Worm (Caenorhabditis elegans) whole organism, midembryonic: ENCODE results near the gene F54C4.4.

Experiments
- T22C8.4 ChIP-seq: fragments of 200-800 bp; sonication (Bioruptor generic); IDR thresholded peaks from 2 replicates; pipeline ENCODE4 v1.3.6; 2022; ENCODE audit warnings: missing genetic modification characterization, missing compliant biosample characterization
- cog-1 ChIP-seq: sonication (generic microtip); optimal IDR thresholded peaks from 2 replicates; lab custom pipeline; 2016; ENCODE audit warnings: missing genetic modification characterization, missing compliant biosample characterization
- flt-1 ChIP-seq: fragments of 200-800 bp; sonication (Bioruptor generic); IDR thresholded peaks from 2 replicates; pipeline ENCODE4 v1.3.6; 2022; ENCODE audit warnings: missing genetic modification characterization, missing compliant biosample characterization
- klf-2 ChIP-seq: fragments of 200-800 bp; sonication (Bioruptor generic); conservative IDR thresholded peaks from 2 replicates; pipeline ENCODE4 v1.3.6; 2022; ENCODE audit warnings: missing genetic modification reagents, missing genetic modification characterization, missing compliant biosample characterization
- med-1 ChIP-seq: sonication (generic microtip); optimal IDR thresholded peaks from 2 replicates; lab custom pipeline; 2017; ENCODE audit warnings: missing genetic modification characterization, mild to moderate bottlenecking, missing compliant biosample characterization, antibody characterized with exemption, missing genetic modification reagents; ENCODE audit not compliant: insufficient read depth
- ref-1 ChIP-seq: fragments of 200-800 bp; sonication (Bioruptor generic); conservative IDR thresholded peaks from 2 replicates; pipeline ENCODE4 v1.3.6; 2022; ENCODE audit warnings: missing genetic modification reagents, missing genetic modification characterization, missing compliant biosample characterization
- tab-1 ChIP-seq: fragments of 200-800 bp; sonication (Bioruptor generic); IDR thresholded peaks from 2 replicates; pipeline ENCODE4 v1.3.6; 2022; ENCODE audit warnings: missing genetic modification characterization, missing compliant biosample characterization
- ztf-23 ChIP-seq: fragments of 200-800 bp; sonication (Bioruptor generic); IDR thresholded peaks from 2 replicates; pipeline ENCODE4 v1.3.6; 2022; ENCODE audit warnings: missing genetic modification reagents, missing genetic modification characterization, missing compliant biosample characterization
- ztf-29 ChIP-seq: fragments of 200-800 bp; sonication (Bioruptor generic); IDR thresholded peaks from 2 replicates; pipeline ENCODE4 v1.3.6; 2022; ENCODE audit warnings: missing genetic modification reagents, missing genetic modification characterization, missing compliant biosample characterization

The F54C4.4 gene

DNA sequence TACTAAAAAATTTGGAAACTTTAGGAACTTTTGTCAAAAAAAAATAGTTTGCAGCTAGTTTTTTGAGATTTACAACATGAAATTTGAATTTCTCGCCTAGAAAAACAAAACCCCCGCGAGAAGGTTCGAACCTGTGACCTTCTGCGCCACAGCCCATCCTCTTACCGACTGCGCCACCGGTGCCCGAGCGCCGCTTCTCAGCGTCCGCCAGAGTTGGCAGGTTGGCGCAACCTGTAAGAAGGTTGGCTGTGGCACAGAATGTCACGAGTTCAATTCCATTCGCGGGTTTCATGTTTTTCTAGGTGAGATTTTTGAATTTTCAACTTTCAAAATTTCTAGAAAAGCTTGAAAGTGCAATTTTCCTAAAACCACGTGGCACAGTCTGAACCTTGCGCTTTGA lies 36.8 kb downstream of the F54C4.4 start:
- no peak for TF ChIP-seq ztf-29 (GFP tag; lab: Robert Waterston, UW)
- no peak for TF ChIP-seq tab-1 (GFP tag; lab: Robert Waterston, UW)
- no peak for TF ChIP-seq ref-1 (GFP tag; lab: Robert Waterston, UW)
- TF ChIP-seq flt-1 (GFP tag; lab: Robert Waterston, UW) = no peak
- TF ChIP-seq klf-2 (GFP tag; lab: Robert Waterston, UW) = no peak
- no peak for TF ChIP-seq ztf-23 (GFP tag; lab: Robert Waterston, UW)

DNA sequence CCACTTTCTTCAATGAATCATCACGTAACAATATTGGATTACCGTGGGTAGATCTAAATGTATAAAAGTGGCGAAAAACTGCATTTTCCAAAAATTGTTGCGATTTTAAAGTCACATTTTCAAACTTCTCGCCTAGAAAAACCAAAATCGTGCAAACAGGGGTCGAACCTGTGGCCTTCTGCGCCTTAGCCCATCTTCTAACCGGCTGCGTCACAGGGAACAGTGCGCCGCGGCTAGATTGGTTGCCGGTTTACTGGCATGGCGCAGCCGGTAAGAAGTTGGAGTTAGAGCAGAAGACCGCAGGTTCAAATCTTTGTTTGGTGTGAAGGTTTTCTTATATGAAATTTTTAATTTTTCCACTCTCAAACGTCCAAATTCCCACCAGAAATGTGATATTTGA lies 38.1 kb downstream of the F54C4.4 start:
- TF ChIP-seq ref-1 (GFP tag; lab: Robert Waterston, UW) (no peak), flt-1 (GFP tag; lab: Robert Waterston, UW) (no peak), klf-2 (GFP tag; lab: Robert Waterston, UW) (0 out of 2 replicates have a peak, but pooled peaks have one; percentile 39), ztf-29 (GFP tag; lab: Robert Waterston, UW) (no peak)

DNA sequence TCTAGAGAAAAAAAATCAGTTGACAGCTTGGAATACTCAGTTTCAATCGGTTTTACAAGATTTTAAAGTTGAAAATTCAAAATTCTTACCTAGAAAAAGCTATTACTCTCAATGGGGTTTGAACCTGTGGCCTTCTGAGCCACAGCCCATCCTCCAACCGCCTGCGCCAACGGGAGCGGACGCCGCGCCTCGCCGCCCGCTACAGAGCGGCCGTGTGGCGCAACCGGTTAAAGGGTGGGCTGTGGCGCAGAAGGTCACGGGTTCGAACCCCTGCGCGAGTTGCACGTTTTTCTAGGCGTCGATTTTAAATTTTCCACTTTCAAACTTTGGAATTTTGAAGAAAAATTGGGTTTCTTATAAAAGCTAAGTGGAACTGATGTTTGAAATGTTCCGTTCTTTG lies 38.9 kb downstream of the F54C4.4 start:
- TF ChIP-seq T22C8.4 (GFP tag; lab: Robert Waterston, UW) = no peak
- no peak for TF ChIP-seq ref-1 (GFP tag; lab: Robert Waterston, UW)
- TF ChIP-seq flt-1 (GFP tag; lab: Robert Waterston, UW) = 0 out of 2 replicates have a peak, but pooled peaks have one; percentile 9

DNA sequence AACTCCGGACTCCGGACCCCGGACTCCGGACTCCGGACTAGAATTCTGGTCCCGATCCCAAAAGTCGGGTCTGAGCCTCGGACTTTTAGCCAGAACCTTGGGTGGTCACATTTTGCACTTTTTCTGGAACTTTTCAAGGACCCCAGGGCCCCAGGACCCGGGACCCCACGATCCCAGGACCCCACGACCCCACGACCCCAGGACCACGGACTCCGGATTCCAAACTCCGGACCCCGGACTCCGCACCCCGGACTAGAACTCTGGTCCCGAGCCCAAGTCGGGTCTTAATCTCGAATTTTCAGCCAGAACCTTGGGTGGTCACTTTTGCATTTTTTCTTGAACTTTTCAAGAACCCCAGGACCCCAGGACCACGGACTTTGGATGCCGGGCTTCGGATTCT lies 44.5 kb downstream of the F54C4.4 start:
- TF ChIP-seq ref-1 (GFP tag; lab: Robert Waterston, UW) (no peak), klf-2 (GFP tag; lab: Robert Waterston, UW) (no peak)

DNA sequence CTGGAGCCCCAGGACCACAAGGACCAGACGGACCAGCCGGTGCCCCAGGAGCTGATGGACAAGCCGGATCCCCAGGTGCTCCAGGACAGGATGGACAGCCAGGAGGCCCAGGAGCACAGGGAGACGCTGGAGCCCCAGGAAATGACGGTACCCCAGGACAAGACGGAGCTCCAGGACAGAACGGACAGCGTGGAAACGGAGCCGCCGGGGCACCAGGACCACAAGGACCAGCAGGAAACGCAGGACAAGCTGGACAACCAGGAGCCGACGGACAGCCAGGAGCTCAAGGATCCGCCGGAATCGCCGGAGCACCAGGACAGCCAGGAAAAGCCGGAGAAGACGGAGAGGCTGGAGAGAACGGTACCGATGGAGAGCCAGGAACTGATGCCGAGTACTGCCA lies 45.7 kb downstream of the F54C4.4 start:
- TF ChIP-seq med-1 (GFP tag; lab: Kevin White, UChicago) (no peak), flt-1 (GFP tag; lab: Robert Waterston, UW) (no peak)

DNA sequence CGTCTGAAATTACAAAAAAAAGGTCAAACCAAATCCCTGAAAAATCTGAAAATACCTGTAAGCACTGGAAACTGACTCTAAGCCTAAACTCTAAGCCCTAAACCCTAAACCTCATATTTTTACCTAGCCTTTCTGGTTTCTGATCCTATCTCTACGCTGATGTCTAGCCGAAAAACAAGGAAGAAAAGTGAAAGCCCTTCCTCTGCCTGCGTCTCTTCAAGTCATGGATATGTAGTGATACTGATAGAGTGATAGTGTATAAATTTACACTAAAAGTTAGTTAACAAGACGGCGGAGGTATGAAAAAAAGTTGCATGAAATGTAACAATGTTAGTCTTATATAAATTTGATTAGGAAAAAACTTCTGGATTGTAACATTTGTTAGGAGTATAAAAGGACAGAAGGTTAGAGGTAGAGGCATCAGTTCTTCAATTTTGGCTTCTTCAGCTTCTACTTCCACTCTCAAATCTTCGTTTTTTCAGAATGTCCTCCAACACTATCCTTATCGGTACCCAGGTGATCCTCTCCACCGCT lies 46.5 kb downstream of the F54C4.4 start, which contains the start of gene col-88:
TSS of gene col-88 (plus strand) at position 484 of the 534 bp plus-strand sequence.
- TF ChIP-seq tab-1 (GFP tag; lab: Robert Waterston, UW) (no peak), cog-1 (no peak), T22C8.4 (GFP tag; lab: Robert Waterston, UW) (no peak), ztf-23 (GFP tag; lab: Robert Waterston, UW) (no peak), klf-2 (GFP tag; lab: Robert Waterston, UW) (no peak), med-1 (GFP tag; lab: Kevin White, UChicago) (no peak), flt-1 (GFP tag; lab: Robert Waterston, UW) (no peak)

DNA sequence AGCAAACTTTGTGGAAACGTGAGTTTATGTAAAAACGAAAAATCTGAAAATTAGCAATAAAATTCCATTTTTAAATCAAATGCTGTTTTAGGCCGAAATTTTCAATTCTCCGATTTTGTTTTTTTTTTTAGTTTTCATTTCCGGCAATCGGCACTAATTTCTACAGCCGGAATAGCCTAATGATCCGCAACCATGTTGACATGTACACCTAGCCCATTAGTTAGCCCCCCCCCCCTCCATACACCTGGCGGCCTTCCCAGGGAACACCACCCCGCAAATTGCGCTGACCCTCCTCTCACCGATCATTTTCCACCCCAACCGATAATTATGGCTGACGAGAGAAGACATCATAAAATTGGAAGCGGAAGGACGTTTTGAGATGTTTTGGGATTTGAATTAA lies 47.7 kb downstream of the F54C4.4 start:
- TF ChIP-seq tab-1 (GFP tag; lab: Robert Waterston, UW) (no peak), T22C8.4 (GFP tag; lab: Robert Waterston, UW) (no peak), klf-2 (GFP tag; lab: Robert Waterston, UW) (no peak), ztf-23 (GFP tag; lab: Robert Waterston, UW) (no peak), med-1 (GFP tag; lab: Kevin White, UChicago) (no peak), flt-1 (GFP tag; lab: Robert Waterston, UW) (no peak)

DNA sequence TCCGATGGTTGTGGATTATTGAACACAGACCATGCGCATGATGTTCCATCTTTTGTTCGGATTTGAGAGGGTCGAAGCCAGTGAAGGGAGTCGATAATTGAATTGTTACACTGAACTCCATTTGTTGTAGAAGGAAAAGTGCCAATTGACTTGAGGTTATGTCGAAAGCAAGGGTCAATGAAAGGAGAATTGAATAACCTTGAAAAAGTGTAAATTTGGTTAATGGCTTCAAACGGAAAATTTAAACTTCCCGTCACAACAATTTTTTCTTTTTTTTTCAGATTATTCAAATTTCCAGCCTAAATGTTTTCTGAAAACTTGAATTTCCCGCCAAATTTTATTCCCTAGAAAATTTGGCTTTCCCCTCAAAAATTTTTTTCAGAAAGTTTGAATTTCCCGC lies 49.1 kb downstream of the F54C4.4 start, which contains the start of gene clp-10:
TSS of gene clp-10 (minus strand) at position 101 of the 400 bp plus-strand sequence.
- TF ChIP-seq T22C8.4 (GFP tag; lab: Robert Waterston, UW) (no peak), ztf-23 (GFP tag; lab: Robert Waterston, UW) (no peak), flt-1 (GFP tag; lab: Robert Waterston, UW) (no peak), cog-1 (no peak), ztf-29 (GFP tag; lab: Robert Waterston, UW) (no peak), med-1 (GFP tag; lab: Kevin White, UChicago) (no peak), tab-1 (GFP tag; lab: Robert Waterston, UW) (no peak), ref-1 (GFP tag; lab: Robert Waterston, UW) (no peak), klf-2 (GFP tag; lab: Robert Waterston, UW) (no peak)
